Fruit fly (Drosophila melanogaster): ENCODE results near the gene Pgk.

The Pgk gene

dm6 chr2L:2759654-2760053 is 6.8 kb upstream of the Pgk start, which contains the start of the genes HemK2, Snapin and Tnpo-SR (continued):
- TF ChIP-seq tup (GFP tag; optimal IDR thresholded peaks at IDR 0.05) (peak; percentile 80), fd3F (GFP tag; optimal IDR thresholded peaks at IDR 0.05) (peak; percentile 90), br (optimal IDR thresholded peaks at IDR 0.05) (no peak), CG31441 (GFP tag; IDR thresholded peaks at IDR 0.05) (peak; percentile 94), BtbVII (GFP tag; optimal IDR thresholded peaks at IDR 0.05) (peak; percentile 85), Dref (GFP tag; IDR thresholded peaks at IDR 0.05) (peak; percentile 80), CG10209 (GFP tag; optimal IDR thresholded peaks at IDR 0.05) (peak; percentile 90), sna (GFP tag; IDR thresholded peaks at IDR 0.05; ENCODE audit: partially characterized antibody) (peak; percentile 98), kni (GFP tag; optimal IDR thresholded peaks at IDR 0.05) (peak; percentile 82), klu (GFP tag; IDR thresholded peaks at IDR 0.05) (peak; percentile 90), ab (GFP tag; optimal IDR thresholded peaks at IDR 0.05) (peak; percentile 63), Nf-YB (GFP tag; optimal IDR thresholded peaks at IDR 0.05) (peak; percentile 68), tll (GFP tag; optimal IDR thresholded peaks at IDR 0.05) (peak in 1 of 2 experiments; percentile 1), her (GFP tag; optimal IDR thresholded peaks at IDR 0.05) (peak; percentile 63), CG11247 (GFP tag; IDR thresholded peaks at IDR 0.05) (peak; percentile 94), ro (GFP tag; IDR thresholded peaks at IDR 0.05) (peak; percentile 60), CG8290 (GFP tag; optimal IDR thresholded peaks at IDR 0.05) (peak; percentile 86), CG8290 (tag; optimal IDR thresholded peaks at IDR 0.05) (peak; percentile 83 to 92), Doc2 (GFP tag; IDR thresholded peaks at IDR 0.05) (no peak; the same call in 1 of the 2 replicates), MESR4 (GFP tag; optimal IDR thresholded peaks at IDR 0.05) (peak; percentile 47), CG4730 (GFP tag; IDR thresholded peaks at IDR 0.05) (peak; percentile 90), da (GFP tag; optimal IDR thresholded peaks at IDR 0.05) (peak; percentile 55), CG7357 (GFP tag; IDR thresholded peaks at IDR 0.05) (peak; percentile 77), CG10267 (tag; optimal IDR thresholded peaks at IDR 0.05) (peak; percentile 88), peb (GFP tag; IDR thresholded peaks at IDR 0.05) (peak; percentile 91), CG17186 (GFP tag; optimal IDR thresholded peaks at IDR 0.05) (peak; percentile 67), CG13775 (GFP tag; optimal IDR thresholded peaks at IDR 0.05) (peak; percentile 93), caup (GFP tag; optimal IDR thresholded peaks at IDR 0.05; ENCODE audit: severe bottlenecking) (peak; percentile 91), CG12104 (GFP tag; optimal IDR thresholded peaks at IDR 0.05) (peak; percentile 91), crp (GFP tag; optimal IDR thresholded peaks at IDR 0.05) (peak in 1 of 2 experiments; percentile 63), sens-2 (GFP tag; IDR thresholded peaks at IDR 0.05) (peak; percentile 81), kah (GFP tag; optimal IDR thresholded peaks at IDR 0.05) (peak; percentile 68), CG1832 (GFP tag; optimal IDR thresholded peaks at IDR 0.05) (no peak), NC2β (GFP tag; optimal IDR thresholded peaks at IDR 0.05) (peak; percentile 75), CG9817 (tag; optimal IDR thresholded peaks at IDR 0.05) (peak; percentile 94), Lim3 (GFP tag; IDR thresholded peaks at IDR 0.05) (peak; percentile 60; the same call in 1 of the 2 replicates), Opbp (GFP tag; IDR thresholded peaks at IDR 0.05; ENCODE audit: partially characterized antibody) (peak; percentile 86), ac (GFP tag; optimal IDR thresholded peaks at IDR 0.05) (peak; percentile 61), mam (GFP tag; optimal IDR thresholded peaks at IDR 0.05) (peak; percentile 91), CG6683 (GFP tag; optimal IDR thresholded peaks at IDR 0.05) (peak; percentile 83), CG10431 (GFP tag; optimal IDR thresholded peaks at IDR 0.05) (peak; percentile 67), CG30431 (GFP tag; optimal IDR thresholded peaks at IDR 0.05) (peak; percentile 81), Ets65A (GFP tag) (peak; percentile 97), CoRest (tag; optimal IDR thresholded peaks at IDR 0.05) (peak; percentile 94), CG17802 (tag; optimal IDR thresholded peaks at IDR 0.05) (peak; percentile 72), CG8944 (GFP tag; optimal IDR thresholded peaks at IDR 0.05) (peak; percentile 69), CG12659 (GFP tag; optimal IDR thresholded peaks at IDR 0.05) (peak; percentile 96), gcm (GFP tag; optimal IDR thresholded peaks at IDR 0.05) (peak; percentile 86), BEAF-32 (GFP tag; optimal IDR thresholded peaks at IDR 0.05) (peak; percentile 99), crc (GFP tag; optimal IDR thresholded peaks at IDR 0.05) (peak; percentile 63)
